Worm (Caenorhabditis elegans): ENCODE results near the gene cyp-34A9.

DNA sequence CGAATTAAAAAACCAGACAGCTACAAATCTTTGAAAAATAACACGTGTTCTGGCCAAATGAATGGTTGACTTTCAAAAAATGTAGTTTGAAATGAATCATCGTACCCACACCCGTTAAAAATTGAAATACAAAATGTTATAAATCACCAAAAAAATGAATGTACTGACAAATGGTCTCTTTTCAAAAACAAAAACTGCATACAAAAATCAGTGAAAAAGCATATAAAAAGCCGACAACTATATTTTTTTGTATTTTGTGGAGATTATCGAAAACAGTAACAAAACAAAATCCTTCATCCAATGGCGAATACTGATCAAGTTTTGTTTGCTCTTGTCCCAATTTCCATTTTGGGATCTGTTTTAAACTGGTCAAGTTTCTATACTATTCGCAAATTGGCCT is 51.1 kb downstream of the cyp-34A9 start, which contains the start of gene srx-66:
- TF ChIP-seq fkh-10 (GFP tag; optimal IDR thresholded peaks at IDR 0.05) (no peak), snpc-4 (tag; optimal IDR thresholded peaks at IDR 0.05) (no peak), unc-62 (GFP tag; optimal IDR thresholded peaks at IDR 0.05) (no peak), ceh-82 (tag; optimal IDR thresholded peaks at IDR 0.05) (no peak), skn-1 (tag; optimal IDR thresholded peaks at IDR 0.05) (no peak), nhr-11 (tag; optimal IDR thresholded peaks at IDR 0.05) (no peak)

Data from whole organism, L3 larva.